Fruit fly (Drosophila melanogaster) whole organism, embryonic: ENCODE results near the gene CG7191.
A peak's percentile ranks its signal among the peaks of the same experiment; 100 is the strongest.

Experiments
- Ada2b ChIP-seq: fragments of 200-800 bp; sonication (Bioruptor generic); IDR thresholded peaks from 2 replicates; pipeline ENCODE4 v1.3.6; 2022; ENCODE audit warnings: missing biosample characterization, missing genetic modification characterization
- Asciz ChIP-seq: fragments of 200-800 bp; sonication (Bioruptor generic); optimal IDR thresholded peaks from 2 replicates; lab custom pipeline; 2017; ENCODE audit warnings: missing biosample characterization, mild to moderate bottlenecking, missing genetic modification characterization, missing genetic modification reagents
- Atf6 ChIP-seq: fragments of 200-800 bp; sonication (Bioruptor generic); IDR thresholded peaks from 2 replicates; pipeline ENCODE4 v1.3.6; 2022; ENCODE audit warnings: missing biosample characterization, missing genetic modification characterization
- C15 ChIP-seq: fragments of 200-800 bp; sonication (Bioruptor generic); IDR thresholded peaks from 3 replicates; pipeline ENCODE4 v1.3.6; 2022; ENCODE audit warnings: missing biosample characterization, missing genetic modification characterization
- CG10147 ChIP-seq: fragments of 200-800 bp; sonication (Bioruptor generic); optimal IDR thresholded peaks from 2 replicates; lab custom pipeline; 2019; ENCODE audit warnings: missing biosample characterization, mild to moderate bottlenecking, missing genetic modification characterization, moderate library complexity
- CG11723 ChIP-seq: fragments of 200-800 bp; sonication (Bioruptor generic); optimal IDR thresholded peaks from 2 replicates; lab custom pipeline; 2017; ENCODE audit warnings: missing biosample characterization, mild to moderate bottlenecking, missing genetic modification characterization
- CG12155 ChIP-seq: fragments of 200-800 bp; sonication (Bioruptor generic); optimal IDR thresholded peaks from 3 replicates; lab custom pipeline; 2016; ENCODE audit warnings: missing biosample characterization, missing genetic modification characterization
- CG13296 ChIP-seq: fragments of 200-800 bp; sonication (Bioruptor generic); optimal IDR thresholded peaks from 3 replicates; lab custom pipeline; 2018; ENCODE audit warnings: missing biosample characterization, mild to moderate bottlenecking, missing genetic modification characterization
- CG1529 ChIP-seq: fragments of 200-800 bp; sonication (Bioruptor generic); optimal IDR thresholded peaks from 3 replicates; lab custom pipeline; 2018; ENCODE audit warnings: missing biosample characterization, missing genetic modification characterization
- CG15514 ChIP-seq: fragments of 200-800 bp; sonication (Bioruptor generic); optimal IDR thresholded peaks from 3 replicates; lab custom pipeline; 2017; ENCODE audit warnings: missing biosample characterization, missing genetic modification characterization, mild to moderate bottlenecking, moderate library complexity, missing genetic modification reagents
- CG17361 ChIP-seq: fragments of 200-800 bp; sonication (Bioruptor generic); IDR thresholded peaks from 3 replicates; pipeline ENCODE4 v1.3.6; 2022; ENCODE audit warnings: missing biosample characterization, missing genetic modification characterization
- CG17612 ChIP-seq: fragments of 200-800 bp; sonication (Bioruptor generic); IDR thresholded peaks from 2 replicates; pipeline ENCODE4 v1.3.6; 2022; ENCODE audit warnings: missing biosample characterization, missing genetic modification characterization
- CG17912 ChIP-seq: fragments of 200-800 bp; sonication (Bioruptor generic); optimal IDR thresholded peaks from 2 replicates; lab custom pipeline; 2018; ENCODE audit warnings: missing biosample characterization, mild to moderate bottlenecking, missing genetic modification characterization
- CG18764 ChIP-seq: fragments of 200-800 bp; sonication (Bioruptor generic); optimal IDR thresholded peaks from 3 replicates; lab custom pipeline; 2016; ENCODE audit warnings: missing biosample characterization, missing genetic modification characterization
- CG30020 ChIP-seq: fragments of 200-800 bp; optimal IDR thresholded peaks from 2 replicates; lab custom pipeline; 2019; ENCODE audit warnings: missing biosample characterization, mild to moderate bottlenecking, missing genetic modification characterization, moderate library complexity
- CG34376 ChIP-seq: fragments of 200-800 bp; sonication (Bioruptor generic); optimal IDR thresholded peaks from 2 replicates; lab custom pipeline; 2018; ENCODE audit warnings: missing biosample characterization, mild to moderate bottlenecking, missing genetic modification characterization
- CG4707 ChIP-seq: fragments of 200-800 bp; sonication (Bioruptor generic); optimal IDR thresholded peaks from 2 replicates; lab custom pipeline; 2018; ENCODE audit warnings: missing biosample characterization, mild to moderate bottlenecking, missing genetic modification characterization, moderate library complexity
- CG5953 ChIP-seq: fragments of 200-800 bp; sonication (Bioruptor generic); IDR thresholded peaks from 2 replicates; pipeline ENCODE4 v1.3.6; 2022; ENCODE audit warnings: missing biosample characterization, missing genetic modification characterization
- CG7963 ChIP-seq: fragments of 200-800 bp; sonication (Bioruptor generic); IDR thresholded peaks from 3 replicates; pipeline ENCODE4 v1.3.6; 2022; ENCODE audit warnings: missing biosample characterization, missing genetic modification characterization; ENCODE audit not compliant: partially characterized antibody
- CG8281 ChIP-seq: fragments of 200-800 bp; sonication (Bioruptor generic); optimal IDR thresholded peaks from 2 replicates; lab custom pipeline; 2018; ENCODE audit warnings: missing biosample characterization, mild to moderate bottlenecking, missing genetic modification characterization, moderate library complexity
- CG8290 ChIP-seq, 3 experiments: fragments of 200-800 bp; sonication (Bioruptor generic); optimal IDR thresholded peaks; 2 replicates each; lab custom pipeline; 2016 to 2019; ENCODE audit warnings: missing biosample characterization in 3 of 3, missing genetic modification characterization in 3 of 3, mild to moderate bottlenecking in 2 of 3, moderate library complexity in 1 of 3
- CG8478 ChIP-seq: fragments of >200 bp; optimal IDR thresholded peaks from 2 replicates; lab custom pipeline; 2018
- CG9932 ChIP-seq: fragments of 200-800 bp; sonication (Bioruptor generic); IDR thresholded peaks from 2 replicates; pipeline ENCODE4 v1.3.6; 2022; ENCODE audit warnings: missing biosample characterization, missing genetic modification characterization
- Camta ChIP-seq: fragments of 200-800 bp; sonication (Bioruptor generic); optimal IDR thresholded peaks from 2 replicates; lab custom pipeline; 2016; ENCODE audit warnings: missing biosample characterization, missing genetic modification characterization
- Drgx ChIP-seq: fragments of 200-800 bp; sonication (Bioruptor generic); IDR thresholded peaks from 2 replicates; pipeline ENCODE4 v1.3.6; 2022; ENCODE audit warnings: missing biosample characterization, missing genetic modification characterization
- Ets97D ChIP-seq: fragments of 200-800 bp; sonication (Bioruptor generic); optimal IDR thresholded peaks from 3 replicates; lab custom pipeline; 2016; ENCODE audit warnings: missing biosample characterization, missing genetic modification characterization
- GATAe ChIP-seq: fragments of 200-800 bp; sonication (Bioruptor generic); conservative IDR thresholded peaks from 2 replicates; pipeline ENCODE4 v1.3.6; 2022; ENCODE audit warnings: missing biosample characterization, missing genetic modification characterization
- HLHmδ ChIP-seq: fragments of 200-800 bp; sonication (Bioruptor generic); optimal IDR thresholded peaks from 2 replicates; lab custom pipeline; 2018; ENCODE audit warnings: missing biosample characterization, mild to moderate bottlenecking, missing genetic modification characterization, moderate library complexity
- HmgZ ChIP-seq: fragments of 200-800 bp; sonication (Bioruptor generic); optimal IDR thresholded peaks from 2 replicates; lab custom pipeline; 2018; ENCODE audit warnings: missing biosample characterization, mild to moderate bottlenecking, missing genetic modification characterization
- Hmx ChIP-seq: fragments of 200-800 bp; sonication (Bioruptor generic); optimal IDR thresholded peaks from 2 replicates; lab custom pipeline; 2016; ENCODE audit warnings: missing biosample characterization, missing genetic modification characterization
- MESR4 ChIP-seq: fragments of 200-800 bp; sonication (Bioruptor generic); optimal IDR thresholded peaks from 2 replicates; lab custom pipeline; 2018; ENCODE audit warnings: missing biosample characterization, mild to moderate bottlenecking, missing genetic modification characterization, moderate library complexity
- Poxn ChIP-seq: fragments of 200-800 bp; sonication (Bioruptor generic); IDR thresholded peaks from 2 replicates; pipeline ENCODE4 v1.3.6; 2022; ENCODE audit warnings: missing biosample characterization, missing genetic modification characterization
- TFAM ChIP-seq: fragments of 200-800 bp; sonication (Bioruptor generic); optimal IDR thresholded peaks from 2 replicates; lab custom pipeline; 2017; ENCODE audit warnings: missing biosample characterization, missing genetic modification characterization, inconsistent platforms
- Tbp ChIP-seq: fragments of >200 bp; optimal IDR thresholded peaks from 2 replicates; lab custom pipeline; 2018; ENCODE audit warnings: missing biosample characterization, missing genetic modification characterization
- cwo ChIP-seq: fragments of 200-800 bp; sonication (Bioruptor generic); optimal IDR thresholded peaks from 3 replicates; lab custom pipeline; 2017; ENCODE audit warnings: missing biosample characterization, missing genetic modification characterization, mild to moderate bottlenecking, moderate library complexity, missing genetic modification reagents
- fd102C ChIP-seq: fragments of 200-800 bp; sonication (Bioruptor generic); optimal IDR thresholded peaks from 2 replicates; lab custom pipeline; 2018; ENCODE audit warnings: missing biosample characterization, mild to moderate bottlenecking, missing genetic modification characterization, moderate library complexity
- jumu ChIP-seq: fragments of 200-800 bp; sonication (Bioruptor generic); optimal IDR thresholded peaks from 3 replicates; lab custom pipeline; 2016; ENCODE audit warnings: missing biosample characterization, missing genetic modification characterization
- kay ChIP-seq: fragments of 200-800 bp; sonication (Bioruptor generic); optimal IDR thresholded peaks from 2 replicates; lab custom pipeline; 2016; ENCODE audit warnings: missing biosample characterization, missing genetic modification characterization
- kni ChIP-seq: fragments of 200-800 bp; sonication (Bioruptor generic); optimal IDR thresholded peaks from 3 replicates; lab custom pipeline; 2017; ENCODE audit warnings: mild to moderate bottlenecking, missing biosample characterization, missing genetic modification reagents, missing genetic modification characterization
- luna ChIP-seq: fragments of 200-800 bp; sonication (Bioruptor generic); optimal IDR thresholded peaks from 2 replicates; lab custom pipeline; 2016; ENCODE audit warnings: missing biosample characterization, missing genetic modification characterization
- mirr ChIP-seq: fragments of 200-800 bp; sonication (Bioruptor generic); optimal IDR thresholded peaks from 3 replicates; lab custom pipeline; 2018; ENCODE audit warnings: missing biosample characterization, mild to moderate bottlenecking, missing genetic modification characterization
- otp ChIP-seq: fragments of 200-800 bp; sonication (Bioruptor generic); IDR thresholded peaks from 3 replicates; pipeline ENCODE4, ENCODE4 v1.3.6; 2022; ENCODE audit warnings: missing biosample characterization, missing genetic modification characterization
- pan ChIP-seq, 4 experiments: fragments of >200 bp in 3 of 4; fragments of 200-800 bp in 1 of 4; sonication (Bioruptor generic) in 1 of 4; optimal IDR thresholded peaks in 3 of 4; IDR thresholded peaks in 1 of 4; 2 replicates each; pipeline versions ENCODE4 v1.3.6 to Lab custom; 2017 to 2022; ENCODE audit warnings: missing biosample characterization in 2 of 4, missing genetic modification characterization in 2 of 4, mixed read lengths in 1 of 4
- ranshi ChIP-seq: fragments of 200-800 bp; sonication (Bioruptor generic); IDR thresholded peaks from 2 replicates; pipeline ENCODE4 v1.3.6; 2022; ENCODE audit warnings: missing biosample characterization, missing genetic modification characterization
- tna ChIP-seq: fragments of 200-800 bp; sonication (Bioruptor generic); IDR thresholded peaks from 2 replicates; pipeline ENCODE4 v1.3.6; 2022; ENCODE audit warnings: missing biosample characterization, missing genetic modification characterization; ENCODE audit not compliant: partially characterized antibody
- ttk ChIP-seq: fragments of 200-800 bp; sonication (Bioruptor generic); IDR thresholded peaks from 2 replicates; pipeline ENCODE4 v2.1.2; 2022; ENCODE audit warnings: missing biosample characterization, missing genetic modification characterization
- unc-4 ChIP-seq: fragments of 200-800 bp; sonication (Bioruptor generic); IDR thresholded peaks from 2 replicates; pipeline ENCODE4 v1.3.6; 2022; ENCODE audit warnings: missing biosample characterization, missing genetic modification characterization; ENCODE audit not compliant: partially characterized antibody
- zfh1 ChIP-seq: fragments of 200-800 bp; sonication (Bioruptor generic); IDR thresholded peaks from 3 replicates; pipeline ENCODE4 v1.3.6; 2022; ENCODE audit warnings: missing biosample characterization, missing genetic modification characterization

Gene CG7191

DNA sequence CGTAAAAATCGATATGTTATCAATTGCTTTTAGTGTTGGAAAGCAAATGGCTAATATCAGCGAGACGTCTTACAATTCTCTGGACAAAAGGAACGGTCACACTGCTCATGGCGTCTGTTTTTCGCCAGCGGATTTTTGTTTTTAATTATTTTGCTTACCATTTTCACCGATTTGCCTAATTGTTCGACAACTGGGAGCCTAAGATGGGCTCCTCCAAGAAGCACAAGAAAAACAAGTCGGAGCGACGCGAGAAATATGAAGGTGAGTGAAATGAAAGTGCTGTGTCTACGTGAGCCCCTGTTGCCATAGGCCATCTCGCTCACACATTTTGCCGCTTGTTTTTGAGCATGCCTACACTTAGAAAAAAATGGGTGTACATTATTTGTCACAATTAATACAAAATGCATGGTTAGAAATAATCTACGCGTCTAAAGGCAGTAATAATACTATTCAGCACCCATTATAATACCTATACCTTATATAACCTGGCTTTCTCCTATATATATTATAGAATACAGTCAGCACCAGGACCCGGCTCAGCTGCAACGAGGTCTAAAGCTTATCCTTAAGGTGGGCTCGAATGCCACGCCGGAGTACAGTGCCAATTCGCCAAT is 15.5 kb downstream of the CG7191 start, which contains the start of gene Brd7-9 (continued):
- TF ChIP-seq MESR4 (GFP tag; lab: Kevin White, UChicago) (peak; percentile 98), CG4707 (GFP tag; lab: Kevin White, UChicago) (peak; percentile 48), CG8281 (tag; lab: Kevin White, UChicago) (no peak), C15 (GFP tag; lab: Robert Waterston, UW) (peak; percentile 63; the same call in 1 of the 3 replicates), Ada2b (GFP tag; lab: Robert Waterston, UW) (peak; percentile 65), CG8290 (GFP tag; optimal IDR thresholded peaks at IDR 0.05; lab: Kevin White, UChicago) (peak; percentile 48), CG8290 (tag; optimal IDR thresholded peaks at IDR 0.05; lab: Kevin White, UChicago) (peak in 1 of 2 experiments; percentile 87), Tbp (no peak), Atf6 (GFP tag; lab: Robert Waterston, UW) (peak; percentile 86), kay (GFP tag; lab: Kevin White, UChicago) (peak; percentile 44), tna (0 out of 2 replicates have a peak, but pooled peaks have one; percentile 36), cwo (GFP tag; lab: Kevin White, UChicago) (peak; percentile 72), Camta (GFP tag; lab: Kevin White, UChicago) (peak; percentile 41), TFAM (GFP tag; lab: Kevin White, UChicago) (no peak), Drgx (GFP tag; lab: Robert Waterston, UW) (peak; percentile 87), CG17912 (GFP tag; lab: Kevin White, UChicago) (no peak), GATAe (GFP tag; lab: Robert Waterston, UW) (no peak; the same call in 1 of the 2 replicates), luna (GFP tag; lab: Kevin White, UChicago) (peak; percentile 7), Poxn (GFP tag; lab: Robert Waterston, UW) (0 out of 2 replicates have a peak, but pooled peaks have one; percentile 14), CG7963 (GFP tag; lab: Robert Waterston, UW) (peak; percentile 44; the same call in 1 of the 3 replicates), CG34376 (GFP tag; lab: Kevin White, UChicago) (peak; percentile 38), CG17361 (GFP tag; lab: Robert Waterston, UW) (peak; percentile 69; the same call in 2 of the 3 replicates), CG30020 (tag; lab: Kevin White, UChicago) (peak; percentile 31), ttk (peak; percentile 71), CG9932 (peak; percentile 73), CG15514 (GFP tag; lab: Kevin White, UChicago) (peak; percentile 57), otp (GFP tag; lab: Robert Waterston, UW) (peak; percentile 77), kni (no peak), Asciz (GFP tag; lab: Kevin White, UChicago) (peak; percentile 61), CG12155 (GFP tag; lab: Kevin White, UChicago) (peak; percentile 98), pan (optimal IDR thresholded peaks at IDR 0.05; lab: Kevin White, UChicago) (no peak), pan (GFP tag; optimal IDR thresholded peaks at IDR 0.05 in 1 of 2, IDR thresholded peaks at IDR 0.05 in 1 of 2) (peak in 1 of 2 experiments; percentile 87), CG8478 (lab: Kevin White, UChicago) (no peak), ranshi (peak; percentile 83), CG11723 (GFP tag; lab: Kevin White, UChicago) (peak; percentile 63), zfh1 (peak; percentile 80), HmgZ (tag; lab: Kevin White, UChicago) (peak; percentile 74), HLHmδ (GFP tag; lab: Kevin White, UChicago) (no peak), Ets97D (GFP tag; lab: Kevin White, UChicago) (peak; percentile 14), CG5953 (GFP tag; lab: Robert Waterston, UW) (peak; percentile 72), unc-4 (GFP tag; lab: Robert Waterston, UW) (peak; percentile 39; the same call in 1 of the 2 replicates), fd102C (GFP tag; lab: Kevin White, UChicago) (no peak), mirr (GFP tag; lab: Kevin White, UChicago) (no peak), CG13296 (peak; percentile 70), CG10147 (GFP tag; lab: Kevin White, UChicago) (peak; percentile 21), CG18764 (GFP tag; lab: Kevin White, UChicago) (peak; percentile 43), Hmx (GFP tag; lab: Kevin White, UChicago) (peak; percentile 11), CG17612 (GFP tag; lab: Robert Waterston, UW) (peak; percentile 47; the same call in 1 of the 2 replicates), CG1529 (peak; percentile 40), jumu (peak; percentile 65)
